Worm (Caenorhabditis elegans): ENCODE results near the gene Y51H7C.7.
A peak's percentile ranks its signal among the peaks of the same experiment; 100 is the strongest.

The Y51H7C.7 gene

ce11 chrII:1398396-1398795, 4.0 kb upstream of the Y51H7C.7 start, which contains the start of gene F54D12.2:
F54D12.2 (plus strand) TSS chrII:1398696.
- TF ChIP-seq lir-1 (GFP tag; conservative IDR thresholded peaks at IDR 0.05) (no peak), pha-4 (tag; optimal IDR thresholded peaks at IDR 0.05) (no peak), Y53F4B.3 (GFP tag; IDR thresholded peaks at IDR 0.05) (no peak), egl-18 (GFP tag; IDR thresholded peaks at IDR 0.05) (no peak)

- no peak for TF ChIP-seq ztf-18 (tag; optimal IDR thresholded peaks at IDR 0.05)
- TF ChIP-seq xnd-1 (tag; optimal IDR thresholded peaks at IDR 0.05), result no peak
- TF ChIP-seq F22D6.2 (tag; optimal IDR thresholded peaks at IDR 0.05), result no peak
- TF ChIP-seq zfh-2 (GFP tag; conservative IDR thresholded peaks at IDR 0.05), result no peak
- no peak for TF ChIP-seq B0261.1 (tag; optimal IDR thresholded peaks at IDR 0.05)
- no peak for TF ChIP-seq akir-1 (GFP tag; optimal IDR thresholded peaks at IDR 0.05)
- TF ChIP-seq egl-44 (GFP tag; IDR thresholded peaks at IDR 0.05), result no peak
- TF ChIP-seq unc-130 (GFP tag; optimal IDR thresholded peaks at IDR 0.05), result no peak
- TF ChIP-seq T07F8.4 (tag; optimal IDR thresholded peaks at IDR 0.05), result no peak
- no peak for TF ChIP-seq madf-10 (tag; optimal IDR thresholded peaks at IDR 0.05)
Measured at ce11 chrII:1400105-1400504, 2.3 kb upstream of the Y51H7C.7 start, which contains the start of gene F54D12.1. F54D12.1 (plus strand) TSS chrII:1400405.

ce11 chrII:1401474-1401873, 895 bp upstream of the Y51H7C.7 start, which contains the start of gene Y51H7C.8:
Y51H7C.8 (plus strand) TSS chrII:1401774.
- TF ChIP-seq efl-1 (GFP tag; optimal IDR thresholded peaks at IDR 0.05) (no peak), C17E4.6 (GFP tag; IDR thresholded peaks at IDR 0.05) (no peak), ceh-58 (GFP tag; IDR thresholded peaks at IDR 0.05) (no peak), tlf-1 (GFP tag; optimal IDR thresholded peaks at IDR 0.05) (no peak), bed-2 (GFP tag; IDR thresholded peaks at IDR 0.05) (no peak), tbp1 (GFP tag; optimal IDR thresholded peaks at IDR 0.05) (no peak), K12H6.12 (tag; optimal IDR thresholded peaks at IDR 0.05) (no peak), ccch-3 (GFP tag; optimal IDR thresholded peaks at IDR 0.05) (no peak), aptf-2 (GFP tag; conservative IDR thresholded peaks at IDR 0.05) (no peak), xnd-1 (tag; optimal IDR thresholded peaks at IDR 0.05) (no peak), nhr-120 (GFP tag; IDR thresholded peaks at IDR 0.05) (no peak), ztf-3 (GFP tag; optimal IDR thresholded peaks at IDR 0.05) (no peak), F33H1.4 (GFP tag; IDR thresholded peaks at IDR 0.05) (no peak), nfya-1 (tag; optimal IDR thresholded peaks at IDR 0.05; ENCODE audit: borderline replicate concordance, insufficient read depth) (no peak), rpc-1 (optimal IDR thresholded peaks at IDR 0.05) (no peak), rpc-1 (tag; optimal IDR thresholded peaks at IDR 0.05) (no peak), F57A8.1 (GFP tag; optimal IDR thresholded peaks at IDR 0.05) (no peak)

ce11 chrII:1403056-1403455, 687 bp downstream of the Y51H7C.7 start, which contains the start of the genes Y51H7C.41 and cogc-4:
Y51H7C.41 (plus strand) TSS chrII:1403321.
cogc-4 (plus strand) TSS chrII:1403441.
- TF ChIP-seq F22D6.2 (tag; optimal IDR thresholded peaks at IDR 0.05) (no peak), tbp1 (GFP tag; optimal IDR thresholded peaks at IDR 0.05) (no peak), egl-44 (GFP tag; IDR thresholded peaks at IDR 0.05) (no peak), fkh-3 (tag; optimal IDR thresholded peaks at IDR 0.05) (no peak), nfyb-1 (GFP tag; IDR thresholded peaks at IDR 0.05) (no peak), ekl-4 (GFP tag; IDR thresholded peaks at IDR 0.05) (0 out of 2 replicates have a peak, but pooled peaks have one; percentile 19), mcd-1 (GFP tag; IDR thresholded peaks at IDR 0.05) (peak; percentile 28; the same call in 1 of the 2 replicates), somi-1 (GFP tag; optimal IDR thresholded peaks at IDR 0.05) (no peak), pha-4 (tag; optimal IDR thresholded peaks at IDR 0.05) (no peak), repo-1 (tag; optimal IDR thresholded peaks at IDR 0.05) (peak; percentile 30), xnd-1 (tag; optimal IDR thresholded peaks at IDR 0.05) (no peak), nhr-120 (GFP tag; IDR thresholded peaks at IDR 0.05) (no peak), efl-1 (GFP tag; optimal IDR thresholded peaks at IDR 0.05) (no peak), zim-3 (tag; optimal IDR thresholded peaks at IDR 0.05) (no peak), F52B5.7 (tag; optimal IDR thresholded peaks at IDR 0.05) (no peak), hmg-1.2 (GFP tag; IDR thresholded peaks at IDR 0.05) (no peak), zfh-2 (GFP tag; conservative IDR thresholded peaks at IDR 0.05) (no peak), snpc-1.1 (tag; optimal IDR thresholded peaks at IDR 0.05; ENCODE audit: insufficient read depth) (no peak), mes-4 (tag; optimal IDR thresholded peaks at IDR 0.05) (no peak), F39B2.1 (GFP tag; IDR thresholded peaks at IDR 0.05) (no peak), ama-1 (optimal IDR thresholded peaks at IDR 0.05) (no peak), ama-1 (GFP tag; optimal IDR thresholded peaks at IDR 0.05) (no peak), madf-3 (GFP tag; IDR thresholded peaks at IDR 0.05) (0 out of 2 replicates have a peak, but pooled peaks have one; percentile 49), him-1 (tag; optimal IDR thresholded peaks at IDR 0.05) (no peak)
